Worm (Caenorhabditis elegans) whole organism, L2 larva: Measurements from ENCODE around the gene txdc-12.1.

ENCODE experiments used
- lin-13 ChIP-seq: fragments of 150-350 bp; optimal IDR thresholded peaks from 2 replicates; lab custom pipeline; 2014; ENCODE audit warnings: missing biosample characterization, missing genetic modification reagents, missing genetic modification characterization
- nhr-23 ChIP-seq: fragments of 150-350 bp; optimal IDR thresholded peaks from 2 replicates; lab custom pipeline; 2014; ENCODE audit warnings: missing biosample characterization, missing genetic modification reagents, missing genetic modification characterization

ce11 chrII:12239449-12239848 is 739 bp upstream of the txdc-12.1 start:
- no peak for TF ChIP-seq nhr-23
- no peak for TF ChIP-seq lin-13 (GFP tag; lab: Kevin White, UChicago)
